Worm (Caenorhabditis elegans): ENCODE measurements around the gene frpr-4.

The frpr-4 gene

DNA sequence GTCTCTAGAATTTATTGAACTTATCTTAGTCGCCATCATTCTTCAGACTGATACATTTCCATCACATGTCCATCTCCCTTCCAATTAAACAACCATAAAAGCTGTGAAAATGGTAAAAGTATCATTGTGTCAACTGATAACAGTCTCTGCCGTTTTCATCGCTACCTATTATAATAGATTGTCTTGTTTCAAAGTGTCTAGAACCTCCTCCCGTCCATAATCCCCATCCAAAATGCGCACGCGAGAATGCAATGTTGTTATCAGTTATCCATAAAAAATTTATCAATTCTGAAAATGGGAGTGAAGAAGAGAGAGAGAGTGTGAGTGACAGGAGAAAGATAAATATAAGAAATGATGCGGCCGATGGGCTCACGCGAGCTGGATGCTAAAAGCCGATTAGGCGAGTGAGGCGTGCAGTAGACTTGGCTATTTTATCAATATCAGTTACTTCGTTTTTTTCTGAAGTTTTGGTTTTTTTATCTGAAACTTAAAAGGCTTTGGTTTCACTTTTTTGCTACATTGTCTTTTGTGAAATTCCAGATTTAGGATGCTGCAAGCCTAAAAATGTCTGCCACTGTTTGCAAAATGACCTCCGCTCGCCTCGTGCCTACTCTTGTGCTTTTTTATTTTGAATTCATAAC, 53.3 kb downstream of the frpr-4 start:
- TF ChIP-seq elt-3 (tag; optimal IDR thresholded peaks at IDR 0.05) (no peak), tbx-8 (GFP tag; optimal IDR thresholded peaks at IDR 0.05) (no peak), bed-3 (GFP tag; optimal IDR thresholded peaks at IDR 0.05) (no peak), unc-39 (tag; optimal IDR thresholded peaks at IDR 0.05) (no peak), hlh-1 (tag; optimal IDR thresholded peaks at IDR 0.05) (no peak), unc-120 (tag; optimal IDR thresholded peaks at IDR 0.05; ENCODE audit: poor library complexity, severe bottlenecking) (no peak), nhr-28 (tag; optimal IDR thresholded peaks at IDR 0.05) (no peak), nhr-237 (tag; optimal IDR thresholded peaks at IDR 0.05) (no peak), pha-4 (tag; optimal IDR thresholded peaks at IDR 0.05) (no peak)

- TF ChIP-seq blmp-1 (tag; optimal IDR thresholded peaks at IDR 0.05) (no peak), unc-62 (GFP tag; optimal IDR thresholded peaks at IDR 0.05) (peak; percentile 10), mab-5 (tag; optimal IDR thresholded peaks at IDR 0.05) (no peak), unc-120 (tag; optimal IDR thresholded peaks at IDR 0.05; ENCODE audit: poor library complexity, severe bottlenecking) (peak; percentile 58), mep-1 (tag; optimal IDR thresholded peaks at IDR 0.05) (peak; percentile 13), nhr-12 (tag; optimal IDR thresholded peaks at IDR 0.05) (no peak), tbx-8 (GFP tag; optimal IDR thresholded peaks at IDR 0.05) (no peak), ham-2 (GFP tag; optimal IDR thresholded peaks at IDR 0.05) (no peak)
Observed at ce11 chrII:5200987-5201582, 54.2 kb downstream of the frpr-4 start.

All from whole organism, mixed stage, embryonic.